Worm (Caenorhabditis elegans) whole organism, L4 larva: ENCODE results near the gene ida-1.

Experiments
- F10B5.3 ChIP-seq: sonication (generic microtip); optimal IDR thresholded peaks from 2 replicates; lab custom pipeline; 2016; ENCODE audit warnings: mild to moderate bottlenecking, missing genetic modification characterization, missing compliant biosample characterization
- F26F4.8 ChIP-seq: fragments of 200-800 bp; sonication (Bioruptor generic); conservative IDR thresholded peaks from 2 replicates; pipeline ENCODE4 v1.3.6; 2022; ENCODE audit warnings: missing genetic modification characterization, missing compliant biosample characterization
- R02D3.7 ChIP-seq: fragments of 150-350 bp; sonication (generic microtip); optimal IDR thresholded peaks from 3 replicates; lab custom pipeline; 2014; ENCODE audit warnings: missing biosample characterization, missing genetic modification characterization
- Y5F2A.4 ChIP-seq: fragments of 200-800 bp; sonication (Bioruptor generic); optimal IDR thresholded peaks from 2 replicates; lab custom pipeline; 2018; ENCODE audit warnings: mild to moderate bottlenecking, missing genetic modification characterization, missing compliant biosample characterization
- aha-1 ChIP-seq: fragments of 150-350 bp; peaks from one replicate; lab custom pipeline; 2014; ENCODE audit warnings: missing biosample characterization, missing genetic modification characterization
- ama-1 ChIP-seq: fragments of 150-350 bp; optimal IDR thresholded peaks from 2 replicates; lab custom pipeline; 2014; ENCODE audit warnings: inconsistent platforms, mixed read lengths
- ceh-20 ChIP-seq: fragments of 200-800 bp; sonication (Bioruptor generic); IDR thresholded peaks from 2 replicates; pipeline ENCODE4 v1.3.6; 2022; ENCODE audit warnings: missing genetic modification reagents, missing genetic modification characterization, missing compliant biosample characterization
- ceh-62 ChIP-seq: sonication (generic microtip); optimal IDR thresholded peaks from 2 replicates; lab custom pipeline; 2017; ENCODE audit warnings: missing biosample characterization, missing genetic modification characterization
- ces-1 ChIP-seq: fragments of 150-350 bp; sonication (generic microtip); optimal IDR thresholded peaks from 4 replicates; lab custom pipeline; 2014; ENCODE audit warnings: missing biosample characterization, missing genetic modification reagents, missing genetic modification characterization
- dmd-6 ChIP-seq: fragments of 200-800 bp; sonication (Bioruptor generic); IDR thresholded peaks from 2 replicates; pipeline ENCODE4 v1.3.6; 2022; ENCODE audit warnings: missing genetic modification reagents, missing genetic modification characterization, missing compliant biosample characterization
- dmd-9 ChIP-seq: fragments of 200-800 bp; sonication (Bioruptor generic); IDR thresholded peaks from 2 replicates; pipeline ENCODE4 v1.3.6; 2022; ENCODE audit warnings: missing genetic modification reagents, missing genetic modification characterization, missing compliant biosample characterization
- dve-1 ChIP-seq: sonication (generic microtip); optimal IDR thresholded peaks from 2 replicates; lab custom pipeline; 2017; ENCODE audit warnings: antibody characterized with exemption, mild to moderate bottlenecking, missing genetic modification characterization, missing compliant biosample characterization; ENCODE audit not compliant: insufficient read depth
- egl-27 ChIP-seq: sonication (generic microtip); optimal IDR thresholded peaks from 3 replicates; lab custom pipeline; 2017; ENCODE audit warnings: missing biosample characterization, missing genetic modification reagents, missing genetic modification characterization
- egl-43 ChIP-seq: fragments of 200-800 bp; sonication (Bioruptor generic); IDR thresholded peaks from 2 replicates; pipeline ENCODE4 v1.3.6; 2022; ENCODE audit warnings: missing genetic modification reagents, missing genetic modification characterization, missing compliant biosample characterization
- fos-1 ChIP-seq: fragments of 150-350 bp; optimal IDR thresholded peaks from 2 replicates; lab custom pipeline; 2014; ENCODE audit warnings: missing biosample characterization, missing genetic modification characterization
- hif-1 ChIP-seq, 2 experiments: sonication (generic microtip); optimal IDR thresholded peaks; 2 replicates each; lab custom pipeline; 2016 to 2017; ENCODE audit warnings: missing compliant biosample characterization in 2 of 2, missing genetic modification characterization in 2 of 2, missing genetic modification reagents in 2 of 2, missing genotype in 2 of 2, mild to moderate bottlenecking in 1 of 2
- hlh-11 ChIP-seq: fragments of 200-800 bp; sonication (Bioruptor generic); optimal IDR thresholded peaks from 2 replicates; lab custom pipeline; 2018; ENCODE audit warnings: mild to moderate bottlenecking, missing genetic modification characterization, missing compliant biosample characterization
- lin-13 ChIP-seq: fragments of 150-350 bp; optimal IDR thresholded peaks from 2 replicates; lab custom pipeline; 2014; ENCODE audit warnings: missing biosample characterization, missing genetic modification reagents, missing genetic modification characterization
- madf-5 ChIP-seq, 2 experiments: fragments of 200-800 bp; sonication (Bioruptor generic); IDR thresholded peaks; 2 replicates each; pipeline ENCODE4 v1.3.6; 2022; ENCODE audit warnings: missing compliant biosample characterization in 2 of 2, missing genetic modification characterization in 2 of 2
- madf-9 ChIP-seq: fragments of 200-800 bp; sonication (Bioruptor generic); conservative IDR thresholded peaks from 2 replicates; pipeline ENCODE4 v1.3.6; 2022; ENCODE audit warnings: missing genetic modification reagents, missing genetic modification characterization, missing compliant biosample characterization
- mxl-2 ChIP-seq: fragments of 200-800 bp; sonication (Bioruptor generic); conservative IDR thresholded peaks from 2 replicates; pipeline ENCODE4 v1.3.6; 2022; ENCODE audit warnings: missing genetic modification reagents, missing genetic modification characterization, missing compliant biosample characterization
- mxl-3 ChIP-seq: fragments of 200-800 bp; sonication (Bioruptor generic); optimal IDR thresholded peaks from 2 replicates; lab custom pipeline; 2018; ENCODE audit warnings: mild to moderate bottlenecking, missing genetic modification characterization, missing compliant biosample characterization
- nhr-111 ChIP-seq: fragments of 200-800 bp; sonication (Bioruptor generic); optimal IDR thresholded peaks from 2 replicates; lab custom pipeline; 2018; ENCODE audit warnings: mild to moderate bottlenecking, missing genetic modification characterization, missing compliant biosample characterization
- nhr-28 ChIP-seq: fragments of 150-350 bp; optimal IDR thresholded peaks from 2 replicates; lab custom pipeline; 2014; ENCODE audit warnings: missing biosample characterization, missing genetic modification characterization
- nhr-76 ChIP-seq: fragments of 150-350 bp; optimal IDR thresholded peaks from 2 replicates; lab custom pipeline; 2014; ENCODE audit warnings: missing biosample characterization, missing genetic modification characterization
- pqm-1 ChIP-seq: sonication (generic microtip); optimal IDR thresholded peaks from 2 replicates; lab custom pipeline; 2017; ENCODE audit warnings: missing biosample characterization, missing genetic modification characterization
- saeg-2 ChIP-seq: fragments of 200-800 bp; sonication (Bioruptor generic); IDR thresholded peaks from 2 replicates; pipeline ENCODE4 v1.3.6; 2022; ENCODE audit warnings: missing genetic modification reagents, missing genetic modification characterization, missing compliant biosample characterization
- snpc-1.2 ChIP-seq: fragments of 200-800 bp; sonication (Bioruptor generic); IDR thresholded peaks from 2 replicates; pipeline ENCODE4 v1.3.6; 2022; ENCODE audit warnings: missing genetic modification reagents, missing genetic modification characterization, missing compliant biosample characterization
- spr-3 ChIP-seq: fragments of 200-800 bp; sonication (Bioruptor generic); optimal IDR thresholded peaks from 2 replicates; lab custom pipeline; 2018; ENCODE audit warnings: mild to moderate bottlenecking, missing genetic modification characterization, missing compliant biosample characterization
- tag-97 ChIP-seq: fragments of 200-800 bp; sonication (Bioruptor generic); IDR thresholded peaks from 2 replicates; pipeline ENCODE4 v1.3.6; 2022; ENCODE audit warnings: missing genetic modification characterization, missing compliant biosample characterization
- unc-62 ChIP-seq, 3 experiments: fragments of 150-350 bp in 1 of 3; sonication (generic microtip); optimal IDR thresholded peaks in 2 of 3; peaks in 1 of 3; 1 replicate in 1 of 3; 2 replicates in 2 of 3; lab custom pipeline; 2014 to 2017; ENCODE audit warnings: missing biosample characterization in 3 of 3, missing genetic modification characterization in 3 of 3, missing genetic modification reagents in 3 of 3, missing genotype in 1 of 3
- zfp-2 ChIP-seq: sonication (generic microtip); optimal IDR thresholded peaks from 2 replicates; lab custom pipeline; 2016; ENCODE audit warnings: mild to moderate bottlenecking, missing genetic modification characterization, missing compliant biosample characterization

Gene ida-1

DNA sequence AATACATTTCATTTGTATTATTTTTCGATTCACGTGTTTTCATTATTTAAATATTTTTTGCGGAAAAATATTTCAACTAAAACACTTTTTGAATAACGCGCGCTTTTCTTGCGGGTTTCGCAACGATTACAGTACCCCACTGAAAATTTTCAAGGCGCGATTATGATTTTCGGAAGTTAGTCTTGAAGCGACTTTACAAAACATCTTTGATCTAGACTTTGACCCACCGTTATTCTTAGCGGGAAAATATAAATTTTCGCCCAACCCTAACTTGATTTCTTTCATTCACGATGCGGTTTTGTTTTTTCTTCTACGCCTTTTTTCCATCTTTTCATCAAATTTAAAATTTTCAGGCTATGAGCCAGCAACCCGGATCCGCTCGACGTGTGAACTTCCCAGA, 27.5 kb upstream of the ida-1 start, which contains the start of gene egg-1 (continued):
- TF ChIP-seq R02D3.7 (no peak), tag-97 (GFP tag; lab: Robert Waterston, UW) (no peak), F26F4.8 (no peak), F10B5.3 (tag; lab: Kevin White, UChicago) (no peak), madf-9 (no peak), ceh-20 (GFP tag; lab: Robert Waterston, UW) (no peak), Y5F2A.4 (no peak), mxl-3 (GFP tag; lab: Kevin White, UChicago) (no peak), ama-1 (lab: Kevin White, UChicago) (no peak), nhr-111 (GFP tag; lab: Kevin White, UChicago) (no peak), dmd-6 (GFP tag; lab: Robert Waterston, UW) (no peak), snpc-1.2 (GFP tag; lab: Robert Waterston, UW) (peak; percentile 43; the same call in 1 of the 2 replicates), saeg-2 (GFP tag; lab: Robert Waterston, UW) (no peak), ceh-62 (no peak), zfp-2 (tag; lab: Kevin White, UChicago) (no peak), egl-43 (no peak), aha-1 (tag; lab: Kevin White, UChicago) (peak; percentile 40), fos-1 (tag; lab: Kevin White, UChicago) (no peak), dmd-9 (GFP tag; lab: Robert Waterston, UW) (no peak), ces-1 (GFP tag; lab: Kevin White, UChicago) (no peak), lin-13 (GFP tag; lab: Kevin White, UChicago) (no peak), pqm-1 (tag; lab: Kevin White, UChicago) (no peak), egl-27 (tag; lab: Kevin White, UChicago) (no peak)

- TF ChIP-seq saeg-2 (GFP tag; lab: Robert Waterston, UW) (no peak), aha-1 (tag; lab: Kevin White, UChicago) (peak; percentile 93)
- TF ChIP-seq, all 104 proteins: peak for 1
Observed at ce11 chrIII:5729367-5729766, 26.0 kb upstream of the ida-1 start.

DNA sequence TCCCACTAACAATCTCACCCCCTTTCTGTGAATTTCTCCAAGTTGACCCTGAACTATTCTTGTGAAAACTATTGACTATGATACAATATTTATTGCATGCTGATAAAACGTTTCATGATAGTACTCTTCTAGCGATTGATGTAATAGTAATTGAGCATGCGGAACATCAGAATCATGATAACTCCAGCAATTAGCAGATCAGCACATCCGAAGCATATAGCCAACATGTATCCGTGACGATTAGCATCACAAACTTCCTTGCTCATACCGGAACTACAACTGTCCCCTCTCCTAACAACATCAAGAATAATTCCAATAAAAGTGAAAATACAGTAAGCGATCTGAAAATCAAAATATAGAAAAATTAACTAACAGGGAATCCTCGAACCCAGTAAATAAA, 25.3 kb upstream of the ida-1 start:
- TF ChIP-seq dve-1 (no peak), aha-1 (tag; lab: Kevin White, UChicago) (peak; percentile 28), unc-62 (GFP tag; optimal IDR thresholded peaks at IDR 0.05 in 1 of 2; lab: Kevin White, UChicago) (peak in 1 of 2 experiments; percentile 28), unc-62 (tag; optimal IDR thresholded peaks at IDR 0.05; lab: Kevin White, UChicago) (no peak)
- TF ChIP-seq, all 104 proteins: peak for 2

DNA sequence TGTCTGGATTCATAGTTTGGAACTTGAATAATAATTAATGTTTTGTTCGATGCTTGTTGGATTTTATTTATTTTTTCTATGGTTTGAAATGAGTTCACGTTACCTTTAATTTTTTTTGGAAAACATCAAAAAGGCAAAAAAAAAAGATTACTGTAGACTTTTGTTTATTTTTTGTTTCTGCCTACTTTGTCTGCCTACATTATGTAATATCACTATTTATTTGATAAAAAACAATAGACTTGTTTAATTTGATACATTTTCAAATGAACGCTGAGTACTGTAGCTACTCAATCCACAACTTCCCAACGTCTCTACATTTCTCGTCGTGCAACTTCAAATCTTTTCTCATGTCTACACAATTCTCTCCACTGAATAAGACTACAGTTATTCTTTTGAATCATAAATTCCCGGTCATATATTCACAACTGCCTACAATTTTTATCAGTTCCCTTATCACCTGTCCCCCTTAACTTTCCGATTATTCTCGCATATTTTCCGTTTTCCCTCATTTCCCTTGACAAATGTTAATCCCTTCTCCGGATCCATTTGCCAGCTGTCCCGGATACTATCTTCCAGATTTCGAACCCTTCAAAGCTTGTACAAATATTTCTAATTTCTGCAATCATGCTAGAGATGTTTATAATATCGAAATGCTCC, 24.2 kb upstream of the ida-1 start, which contains the start of the genes B0244.9 and B0244.7:
TSS of gene B0244.9 (minus strand) at position 51 of the 657 bp plus-strand sequence.
TSS of gene B0244.7 (plus strand) at position 522 of the 657 bp plus-strand sequence.
- no peak for TF ChIP-seq dmd-9 (GFP tag; lab: Robert Waterston, UW)
- no peak for TF ChIP-seq hif-1 (tag; optimal IDR thresholded peaks at IDR 0.05; lab: Kevin White, UChicago)
- TF ChIP-seq nhr-111 (GFP tag; lab: Kevin White, UChicago), result no peak
- TF ChIP-seq nhr-28 (tag; lab: Kevin White, UChicago), result peak; percentile 62
- peak; percentile 56 for TF ChIP-seq pqm-1 (tag; lab: Kevin White, UChicago)

- peak; percentile 37 for TF ChIP-seq nhr-28 (tag; lab: Kevin White, UChicago)
- no peak for TF ChIP-seq madf-5 (GFP tag; IDR thresholded peaks at IDR 0.05; lab: Robert Waterston, UW)
Observed at ce11 chrIII:5732925-5733324, 22.4 kb upstream of the ida-1 start, which contains the start of gene B0244.17. Gene B0244.17, plus strand, starts transcription at chrIII:5733225.

- no peak for TF ChIP-seq nhr-76 (tag; lab: Kevin White, UChicago)
- TF ChIP-seq aha-1 (tag; lab: Kevin White, UChicago), result peak; percentile 73
- TF ChIP-seq spr-3 (GFP tag; lab: Kevin White, UChicago), result no peak
- no peak for TF ChIP-seq mxl-2 (GFP tag; lab: Robert Waterston, UW)
- no peak for TF ChIP-seq hlh-11 (tag; lab: Kevin White, UChicago)
Observed at ce11 chrIII:5734328-5734727, 21.0 kb upstream of the ida-1 start.
